Worm (Caenorhabditis elegans) whole organism, L2 larva: ENCODE measurements around the gene F10D2.8.

ENCODE experiments used
- F13H6.1 ChIP-seq: sonication (generic microtip); optimal IDR thresholded peaks from 2 replicates; lab custom pipeline; 2016; ENCODE audit warnings: missing genetic modification characterization, missing compliant biosample characterization
- aly-2 ChIP-seq: fragments of 150-350 bp; optimal IDR thresholded peaks from 2 replicates; lab custom pipeline; 2014; ENCODE audit warnings: missing biosample characterization, missing genetic modification characterization
- ceh-16 ChIP-seq: fragments of 150-350 bp; optimal IDR thresholded peaks from 2 replicates; lab custom pipeline; 2014; ENCODE audit warnings: missing biosample characterization, missing genetic modification characterization
- fos-1 ChIP-seq: fragments of 150-350 bp; optimal IDR thresholded peaks from 2 replicates; lab custom pipeline; 2014; ENCODE audit warnings: missing biosample characterization, missing genetic modification characterization
- gmeb-1 ChIP-seq: fragments of 150-350 bp; optimal IDR thresholded peaks from 2 replicates; lab custom pipeline; 2014; ENCODE audit warnings: missing biosample characterization, missing genetic modification characterization
- lsy-2 ChIP-seq, 2 experiments: fragments of 150-350 bp in 1 of 2; sonication (generic microtip) in 1 of 2; optimal IDR thresholded peaks; 2 replicates each; lab custom pipeline; 2014 to 2017; ENCODE audit warnings: missing biosample characterization in 2 of 2, missing genetic modification characterization in 2 of 2
- mdl-1 ChIP-seq, 2 experiments: fragments of 150-350 bp in 1 of 2; sonication (generic microtip) in 1 of 2; optimal IDR thresholded peaks; 2 replicates each; lab custom pipeline; 2017; ENCODE audit warnings: missing biosample characterization in 2 of 2, missing genetic modification characterization in 2 of 2
- nhr-12 ChIP-seq: fragments of 150-350 bp; optimal IDR thresholded peaks from 2 replicates; lab custom pipeline; 2014; ENCODE audit warnings: missing biosample characterization, missing genetic modification characterization
- nhr-237 ChIP-seq: fragments of 150-350 bp; optimal IDR thresholded peaks from 2 replicates; lab custom pipeline; 2014; ENCODE audit warnings: missing biosample characterization, missing genetic modification characterization
- unc-62 ChIP-seq: fragments of 150-350 bp; optimal IDR thresholded peaks from 2 replicates; lab custom pipeline; 2014; ENCODE audit warnings: missing biosample characterization, missing genetic modification reagents, missing genetic modification characterization
- ztf-11 ChIP-seq: sonication (generic microtip); optimal IDR thresholded peaks from 2 replicates; lab custom pipeline; 2017; ENCODE audit warnings: missing biosample characterization, missing genetic modification characterization

DNA sequence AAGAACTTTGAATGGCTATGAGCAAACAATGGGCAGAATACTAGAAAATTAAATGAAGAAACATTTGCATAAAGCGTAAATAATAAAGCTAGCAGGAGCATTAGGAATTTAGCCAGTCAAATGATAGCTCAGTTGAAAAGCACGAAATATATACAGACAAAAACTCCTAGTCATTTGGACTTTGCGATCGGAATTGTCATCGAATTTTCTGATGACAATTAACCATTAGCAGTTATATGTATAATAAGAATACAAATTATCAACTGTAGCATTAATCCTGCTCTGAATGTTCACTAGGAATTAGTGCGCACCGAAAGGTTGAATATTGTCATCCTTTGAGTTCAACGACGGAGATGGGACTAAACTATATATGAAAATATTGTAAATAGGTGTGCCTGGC, 3.1 kb downstream of the F10D2.8 start, which contains the start of gene ugt-38:
- no peak for TF ChIP-seq nhr-12 (tag; lab: Kevin White, UChicago)
- TF ChIP-seq mdl-1 (tag; optimal IDR thresholded peaks at IDR 0.05; lab: Kevin White, UChicago), result no peak
- no peak for TF ChIP-seq nhr-237 (tag; lab: Kevin White, UChicago)
- TF ChIP-seq lsy-2 (tag; optimal IDR thresholded peaks at IDR 0.05; lab: Kevin White, UChicago), result no peak
- no peak for TF ChIP-seq aly-2 (tag; lab: Kevin White, UChicago)
- no peak for TF ChIP-seq fos-1 (tag; lab: Kevin White, UChicago)
- TF ChIP-seq gmeb-1 (tag; lab: Kevin White, UChicago), result no peak
- no peak for TF ChIP-seq unc-62
- TF ChIP-seq F13H6.1 (tag; lab: Kevin White, UChicago), result no peak
- no peak for TF ChIP-seq ztf-11 (tag; lab: Kevin White, UChicago)
- TF ChIP-seq ceh-16, result no peak
